Worm (Caenorhabditis elegans): ENCODE measurements around the gene asna-1.

DNA sequence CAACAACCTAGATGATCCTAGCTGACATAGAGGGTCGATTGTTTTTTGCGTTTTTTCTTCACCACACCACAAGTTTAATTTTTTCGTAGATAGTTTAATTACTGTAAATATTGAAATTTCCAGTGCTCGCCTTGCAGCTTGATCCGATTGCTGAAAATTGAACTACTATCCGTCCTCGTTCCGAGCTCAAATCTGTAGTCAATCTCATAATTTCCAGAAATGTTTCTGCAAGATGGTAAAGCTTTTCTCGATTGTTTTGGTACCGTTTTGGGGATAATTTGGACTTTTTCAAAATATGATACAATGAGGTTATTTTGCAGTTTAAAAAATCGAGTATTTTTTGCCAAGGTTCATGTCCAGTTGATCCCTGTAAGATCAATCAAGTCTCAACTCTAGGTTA is 28.8 kb upstream of the asna-1 start:
- TF ChIP-seq cebp-1 (GFP tag; IDR thresholded peaks at IDR 0.05) (no peak), cebp-1 (tag; optimal IDR thresholded peaks at IDR 0.05) (no peak), athp-1 (tag; optimal IDR thresholded peaks at IDR 0.05) (no peak), sptf-2 (GFP tag; optimal IDR thresholded peaks at IDR 0.05) (no peak), ztf-25 (GFP tag; IDR thresholded peaks at IDR 0.05) (no peak), chd-7 (tag; optimal IDR thresholded peaks at IDR 0.05) (no peak), ama-1 (optimal IDR thresholded peaks at IDR 0.05) (no peak), ama-1 (GFP tag; optimal IDR thresholded peaks at IDR 0.05) (no peak), T07F8.4 (tag; optimal IDR thresholded peaks at IDR 0.05) (no peak), tlf-1 (GFP tag; optimal IDR thresholded peaks at IDR 0.05) (no peak), unc-62 (GFP tag; optimal IDR thresholded peaks at IDR 0.05) (no peak), ztf-3 (GFP tag; optimal IDR thresholded peaks at IDR 0.05) (no peak), efl-1 (GFP tag; optimal IDR thresholded peaks at IDR 0.05) (no peak), lin-26 (GFP tag; IDR thresholded peaks at IDR 0.05) (no peak), ceh-27 (GFP tag; optimal IDR thresholded peaks at IDR 0.05) (no peak), F37B4.10 (GFP tag; IDR thresholded peaks at IDR 0.05) (no peak)
